Worm (Caenorhabditis elegans) whole organism, L4 larva: ENCODE measurements around the gene npp-10.
A peak's percentile ranks its signal among the peaks of the same experiment; 100 is the strongest.

Source experiments
- D1046.2 ChIP-seq: fragments of 200-800 bp; sonication (Bioruptor generic); IDR thresholded peaks from 2 replicates; pipeline ENCODE4 v1.3.6; 2022; ENCODE audit warnings: missing genetic modification characterization, missing compliant biosample characterization
- F37D6.2 ChIP-seq: sonication (generic microtip); optimal IDR thresholded peaks from 2 replicates; lab custom pipeline; 2016; ENCODE audit warnings: mild to moderate bottlenecking, missing genetic modification characterization, missing compliant biosample characterization
- Y105C5A.15 ChIP-seq: fragments of 200-800 bp; sonication (Bioruptor generic); IDR thresholded peaks from 2 replicates; pipeline ENCODE4 v1.3.6; 2022; ENCODE audit warnings: missing genetic modification characterization, missing compliant biosample characterization
- Y75B8A.6 ChIP-seq: fragments of 200-800 bp; sonication (Bioruptor generic); IDR thresholded peaks from 2 replicates; pipeline ENCODE4 v1.3.6; 2022; ENCODE audit warnings: missing genetic modification reagents, missing genetic modification characterization, missing compliant biosample characterization
- ZK337.2 ChIP-seq: fragments of 200-800 bp; sonication (Bioruptor generic); IDR thresholded peaks from 2 replicates; pipeline ENCODE4 v1.3.6; 2022; ENCODE audit warnings: missing genetic modification reagents, missing genetic modification characterization, missing compliant biosample characterization
- ZK546.5 ChIP-seq, 2 experiments: sonication (generic microtip); optimal IDR thresholded peaks; 2 replicates each; lab custom pipeline; 2017; ENCODE audit warnings: missing biosample characterization in 2 of 2, missing genetic modification characterization in 2 of 2
- aha-1 ChIP-seq: fragments of 150-350 bp; peaks from one replicate; lab custom pipeline; 2014; ENCODE audit warnings: missing biosample characterization, missing genetic modification characterization
- arid-1 ChIP-seq: fragments of 200-800 bp; sonication (Bioruptor generic); conservative IDR thresholded peaks from 2 replicates; pipeline ENCODE4 v1.3.6; 2022; ENCODE audit warnings: missing genetic modification reagents, missing genetic modification characterization, missing compliant biosample characterization
- ceh-20 ChIP-seq: fragments of 200-800 bp; sonication (Bioruptor generic); IDR thresholded peaks from 2 replicates; pipeline ENCODE4 v1.3.6; 2022; ENCODE audit warnings: missing genetic modification reagents, missing genetic modification characterization, missing compliant biosample characterization
- ceh-62 ChIP-seq: sonication (generic microtip); optimal IDR thresholded peaks from 2 replicates; lab custom pipeline; 2017; ENCODE audit warnings: missing biosample characterization, missing genetic modification characterization
- ceh-82 ChIP-seq: sonication (generic microtip); optimal IDR thresholded peaks from 2 replicates; lab custom pipeline; 2017; ENCODE audit warnings: missing biosample characterization, missing genetic modification characterization
- ces-1 ChIP-seq: fragments of 150-350 bp; sonication (generic microtip); optimal IDR thresholded peaks from 4 replicates; lab custom pipeline; 2014; ENCODE audit warnings: missing biosample characterization, missing genetic modification reagents, missing genetic modification characterization
- daf-16 ChIP-seq, 3 experiments: sonication (generic microtip); optimal IDR thresholded peaks; 2 replicates each; lab custom pipeline; 2016 to 2017; ENCODE audit warnings: missing genetic modification characterization in 3 of 3, missing genetic modification reagents in 3 of 3, mild to moderate bottlenecking in 2 of 3, missing compliant biosample characterization in 2 of 3, missing biosample characterization in 1 of 3, moderate library complexity in 1 of 3
- daf-19 ChIP-seq: fragments of 200-800 bp; sonication (Bioruptor generic); conservative IDR thresholded peaks from 2 replicates; pipeline ENCODE4 v1.3.6; 2022; ENCODE audit warnings: missing genetic modification characterization, missing compliant biosample characterization
- daf-8 ChIP-seq: fragments of 200-800 bp; sonication (Bioruptor generic); IDR thresholded peaks from 2 replicates; pipeline ENCODE4 v1.3.6; 2022; ENCODE audit warnings: missing genetic modification characterization, missing compliant biosample characterization
- dmd-6 ChIP-seq: fragments of 200-800 bp; sonication (Bioruptor generic); IDR thresholded peaks from 2 replicates; pipeline ENCODE4 v1.3.6; 2022; ENCODE audit warnings: missing genetic modification reagents, missing genetic modification characterization, missing compliant biosample characterization
- dve-1 ChIP-seq: sonication (generic microtip); optimal IDR thresholded peaks from 2 replicates; lab custom pipeline; 2017; ENCODE audit warnings: antibody characterized with exemption, mild to moderate bottlenecking, missing genetic modification characterization, missing compliant biosample characterization; ENCODE audit not compliant: insufficient read depth
- fos-1 ChIP-seq: fragments of 150-350 bp; optimal IDR thresholded peaks from 2 replicates; lab custom pipeline; 2014; ENCODE audit warnings: missing biosample characterization, missing genetic modification characterization
- hif-1 ChIP-seq, 2 experiments: sonication (generic microtip); optimal IDR thresholded peaks; 2 replicates each; lab custom pipeline; 2016 to 2017; ENCODE audit warnings: missing compliant biosample characterization in 2 of 2, missing genetic modification characterization in 2 of 2, missing genetic modification reagents in 2 of 2, missing genotype in 2 of 2, mild to moderate bottlenecking in 1 of 2
- hlh-11 ChIP-seq: fragments of 200-800 bp; sonication (Bioruptor generic); optimal IDR thresholded peaks from 2 replicates; lab custom pipeline; 2018; ENCODE audit warnings: mild to moderate bottlenecking, missing genetic modification characterization, missing compliant biosample characterization
- hlh-30 ChIP-seq: sonication (generic microtip); optimal IDR thresholded peaks from 2 replicates; lab custom pipeline; 2017; ENCODE audit warnings: antibody characterized with exemption, mild to moderate bottlenecking, missing genetic modification characterization, missing compliant biosample characterization; ENCODE audit not compliant: insufficient read depth
- hmg-1.1 ChIP-seq: fragments of 200-800 bp; sonication (Bioruptor generic); IDR thresholded peaks from 2 replicates; pipeline ENCODE4 v1.3.6; 2022; ENCODE audit warnings: missing genetic modification reagents, missing genetic modification characterization, missing compliant biosample characterization
- lin-13 ChIP-seq: fragments of 150-350 bp; optimal IDR thresholded peaks from 2 replicates; lab custom pipeline; 2014; ENCODE audit warnings: missing biosample characterization, missing genetic modification reagents, missing genetic modification characterization
- lin-29 ChIP-seq: fragments of 200-800 bp; sonication (Bioruptor generic); IDR thresholded peaks from 2 replicates; pipeline ENCODE4 v1.3.6; 2022; ENCODE audit warnings: missing genetic modification reagents, missing genetic modification characterization, missing compliant biosample characterization
- lsy-2 ChIP-seq, 2 experiments: fragments of 150-350 bp in 1 of 2; sonication (generic microtip) in 1 of 2; optimal IDR thresholded peaks; 2 replicates each; lab custom pipeline; 2014 to 2017; ENCODE audit warnings: missing biosample characterization in 2 of 2, missing genetic modification characterization in 2 of 2
- madf-5 ChIP-seq, 2 experiments: fragments of 200-800 bp; sonication (Bioruptor generic); IDR thresholded peaks; 2 replicates each; pipeline ENCODE4 v1.3.6; 2022; ENCODE audit warnings: missing compliant biosample characterization in 2 of 2, missing genetic modification characterization in 2 of 2
- madf-9 ChIP-seq: fragments of 200-800 bp; sonication (Bioruptor generic); conservative IDR thresholded peaks from 2 replicates; pipeline ENCODE4 v1.3.6; 2022; ENCODE audit warnings: missing genetic modification reagents, missing genetic modification characterization, missing compliant biosample characterization
- mes-2 ChIP-seq: sonication (generic microtip); optimal IDR thresholded peaks from 2 replicates; lab custom pipeline; 2016; ENCODE audit warnings: missing genotype, mild to moderate bottlenecking, missing genetic modification characterization, missing compliant biosample characterization; ENCODE audit not compliant: poor library complexity, severe bottlenecking
- nhr-10 ChIP-seq: fragments of 150-350 bp; optimal IDR thresholded peaks from 2 replicates; lab custom pipeline; 2014; ENCODE audit warnings: missing biosample characterization, missing genetic modification characterization
- nhr-11 ChIP-seq: fragments of 150-350 bp; optimal IDR thresholded peaks from 2 replicates; lab custom pipeline; 2014; ENCODE audit warnings: missing biosample characterization, missing genetic modification characterization
- nhr-111 ChIP-seq: fragments of 200-800 bp; sonication (Bioruptor generic); optimal IDR thresholded peaks from 2 replicates; lab custom pipeline; 2018; ENCODE audit warnings: mild to moderate bottlenecking, missing genetic modification characterization, missing compliant biosample characterization
- nhr-25 ChIP-seq: sonication (generic microtip); optimal IDR thresholded peaks from 2 replicates; lab custom pipeline; 2017; ENCODE audit warnings: missing genetic modification characterization, mild to moderate bottlenecking, missing compliant biosample characterization, antibody characterized with exemption, moderate library complexity, borderline replicate concordance; ENCODE audit not compliant: insufficient read depth
- nhr-28 ChIP-seq: fragments of 150-350 bp; optimal IDR thresholded peaks from 2 replicates; lab custom pipeline; 2014; ENCODE audit warnings: missing biosample characterization, missing genetic modification characterization
- nhr-41 ChIP-seq: fragments of 200-800 bp; sonication (Bioruptor generic); IDR thresholded peaks from 2 replicates; pipeline ENCODE4 v1.3.6; 2022; ENCODE audit warnings: missing genetic modification reagents, missing genetic modification characterization, missing compliant biosample characterization
- nhr-76 ChIP-seq: fragments of 150-350 bp; optimal IDR thresholded peaks from 2 replicates; lab custom pipeline; 2014; ENCODE audit warnings: missing biosample characterization, missing genetic modification characterization
- nhr-77 ChIP-seq: fragments of 150-350 bp; optimal IDR thresholded peaks from 2 replicates; lab custom pipeline; 2014; ENCODE audit warnings: missing biosample characterization, missing genetic modification characterization
- pqm-1 ChIP-seq: sonication (generic microtip); optimal IDR thresholded peaks from 2 replicates; lab custom pipeline; 2017; ENCODE audit warnings: missing biosample characterization, missing genetic modification characterization
- sdz-12 ChIP-seq: fragments of 200-800 bp; sonication (Bioruptor generic); optimal IDR thresholded peaks from 2 replicates; lab custom pipeline; 2018; ENCODE audit warnings: mild to moderate bottlenecking, missing genetic modification characterization, missing compliant biosample characterization
- spr-3 ChIP-seq: fragments of 200-800 bp; sonication (Bioruptor generic); optimal IDR thresholded peaks from 2 replicates; lab custom pipeline; 2018; ENCODE audit warnings: mild to moderate bottlenecking, missing genetic modification characterization, missing compliant biosample characterization
- zip-11 ChIP-seq: fragments of 200-800 bp; sonication (Bioruptor generic); IDR thresholded peaks from 2 replicates; pipeline ENCODE4 v1.3.6; 2022; ENCODE audit warnings: missing genetic modification characterization, missing compliant biosample characterization
- zip-2 ChIP-seq: fragments of 150-350 bp; optimal IDR thresholded peaks from 2 replicates; lab custom pipeline; 2014; ENCODE audit warnings: missing biosample characterization, missing genetic modification characterization

The npp-10 gene

ce11 chrIII:5988010-5988409 lies 31.4 kb downstream of the npp-10 start:
- TF ChIP-seq hmg-1.1 = peak; percentile 40; the same call in 1 of the 2 replicates
- peak in 1 of 2 experiments; percentile 4 for TF ChIP-seq lsy-2 (tag; optimal IDR thresholded peaks at IDR 0.05; lab: Kevin White, UChicago)
- no peak for TF ChIP-seq fos-1 (tag; lab: Kevin White, UChicago)
- TF ChIP-seq aha-1 = peak; percentile 96
- TF ChIP-seq mes-2 (tag; lab: Kevin White, UChicago) = peak; percentile 10

- TF ChIP-seq ces-1 (GFP tag; lab: Kevin White, UChicago) = no peak
Observed at ce11 chrIII:5985340-5985739, 34.0 kb downstream of the npp-10 start, which contains the start of gene T04C9.3. T04C9.3 (plus strand) TSS chrIII:5985640.

DNA sequence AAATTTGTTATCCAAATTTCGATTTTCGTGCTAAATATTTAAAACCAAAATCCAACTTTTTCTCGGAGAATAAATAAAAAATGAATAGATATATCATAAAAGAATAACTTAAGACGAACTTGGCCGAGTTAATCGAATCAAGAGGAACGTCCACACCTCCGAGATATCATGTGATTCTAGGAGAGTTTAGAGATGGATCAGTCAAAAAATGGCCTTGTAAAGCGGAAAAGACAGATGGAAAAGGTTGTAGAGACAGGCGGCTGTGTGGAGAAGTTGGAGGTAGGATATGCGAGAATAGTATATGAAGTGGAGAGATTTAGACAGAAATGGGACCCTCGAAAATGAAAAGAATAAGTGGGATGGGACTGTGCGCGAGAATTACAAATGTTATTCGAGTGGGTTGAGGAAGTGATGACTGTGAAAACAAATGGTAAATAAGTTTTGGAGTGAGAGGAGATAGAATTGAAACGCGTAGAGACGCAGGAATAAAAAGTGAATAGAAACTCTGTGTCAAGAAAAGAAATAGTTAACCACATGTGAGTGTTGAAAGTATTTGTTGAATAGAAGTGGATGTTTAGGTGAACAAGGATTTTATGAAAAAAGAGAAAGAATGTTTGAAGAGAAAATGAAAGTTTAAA lies 36.5 kb downstream of the npp-10 start:
- TF ChIP-seq aha-1 = peak; percentile 66
- TF ChIP-seq nhr-28 (tag; lab: Kevin White, UChicago) = peak; percentile 14
- no peak for TF ChIP-seq ZK337.2 (GFP tag; lab: Robert Waterston, UW)
- no peak for TF ChIP-seq fos-1 (tag; lab: Kevin White, UChicago)
- no peak for TF ChIP-seq nhr-10 (tag; lab: Kevin White, UChicago)
- no peak for TF ChIP-seq Y75B8A.6
- no peak for TF ChIP-seq arid-1 (GFP tag; lab: Robert Waterston, UW)
- TF ChIP-seq pqm-1 (tag; lab: Kevin White, UChicago) = no peak
- TF ChIP-seq nhr-41 (GFP tag; lab: Robert Waterston, UW) = no peak
- no peak for TF ChIP-seq hmg-1.1
- no peak for TF ChIP-seq lsy-2 (tag; optimal IDR thresholded peaks at IDR 0.05; lab: Kevin White, UChicago)
- TF ChIP-seq hlh-30 (tag; lab: Kevin White, UChicago) = peak; percentile 29
- TF ChIP-seq zip-11 (GFP tag; lab: Robert Waterston, UW) = no peak
- peak; percentile 22 for TF ChIP-seq nhr-25
- TF ChIP-seq madf-5 (GFP tag; IDR thresholded peaks at IDR 0.05; lab: Robert Waterston, UW) = no peak

DNA sequence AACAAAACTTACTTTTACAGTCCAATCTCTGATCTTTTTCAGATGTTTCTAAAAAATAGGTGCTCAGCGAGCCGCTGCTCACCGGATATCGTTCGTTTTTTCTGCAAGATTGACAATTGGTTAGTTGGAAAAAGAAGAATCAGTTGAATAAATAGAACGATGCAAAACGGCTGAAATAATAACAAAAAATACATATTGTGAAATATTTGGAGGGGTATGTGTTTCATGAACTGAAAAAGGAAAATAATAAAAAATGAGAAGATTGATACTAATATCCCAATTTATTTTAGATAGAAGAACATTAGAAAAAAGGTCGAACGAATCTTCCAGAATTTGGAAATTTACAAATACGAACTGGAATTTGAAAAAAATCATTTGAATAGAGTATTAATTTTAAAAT lies 37.3 kb downstream of the npp-10 start, which contains the start of gene frm-2:
frm-2 (minus strand) TSS at position 101 of the 400 bp plus-strand sequence.
- no peak for TF ChIP-seq hlh-30 (tag; lab: Kevin White, UChicago)
- no peak for TF ChIP-seq daf-19 (GFP tag; lab: Robert Waterston, UW)
- no peak for TF ChIP-seq lin-13
- TF ChIP-seq spr-3 (GFP tag; lab: Kevin White, UChicago) = no peak
- no peak for TF ChIP-seq nhr-11 (tag; lab: Kevin White, UChicago)
- no peak for TF ChIP-seq nhr-77 (tag; lab: Kevin White, UChicago)
- TF ChIP-seq fos-1 (tag; lab: Kevin White, UChicago) = no peak
- TF ChIP-seq D1046.2 (GFP tag; lab: Robert Waterston, UW) = no peak
- TF ChIP-seq nhr-111 = no peak
- TF ChIP-seq nhr-41 (GFP tag; lab: Robert Waterston, UW) = no peak
- TF ChIP-seq lin-29 (GFP tag; lab: Robert Waterston, UW) = no peak
- TF ChIP-seq ZK546.5 (tag; optimal IDR thresholded peaks at IDR 0.05; lab: Kevin White, UChicago) = no peak
- TF ChIP-seq ZK337.2 (GFP tag; lab: Robert Waterston, UW) = no peak

- TF ChIP-seq dve-1 (tag; lab: Kevin White, UChicago) (peak; percentile 35), dmd-6 (GFP tag; lab: Robert Waterston, UW) (peak; percentile 45), ceh-82 (tag; lab: Kevin White, UChicago) (no peak), sdz-12 (no peak), ceh-20 (GFP tag; lab: Robert Waterston, UW) (no peak), hlh-11 (tag; lab: Kevin White, UChicago) (peak; percentile 84), hmg-1.1 (no peak), nhr-76 (tag; lab: Kevin White, UChicago) (no peak), nhr-111 (no peak), hif-1 (tag; optimal IDR thresholded peaks at IDR 0.05; lab: Kevin White, UChicago) (no peak), nhr-28 (tag; lab: Kevin White, UChicago) (peak; percentile 77), F37D6.2 (no peak), daf-16 (GFP tag; optimal IDR thresholded peaks at IDR 0.05; lab: Kevin White, UChicago) (no peak), daf-16 (tag; optimal IDR thresholded peaks at IDR 0.05; lab: Kevin White, UChicago) (peak; percentile 84), Y105C5A.15 (GFP tag; lab: Robert Waterston, UW) (no peak), lsy-2 (tag; optimal IDR thresholded peaks at IDR 0.05; lab: Kevin White, UChicago) (no peak), madf-9 (GFP tag; lab: Robert Waterston, UW) (no peak), ceh-62 (no peak), zip-2 (tag; lab: Kevin White, UChicago) (no peak), daf-8 (GFP tag; lab: Robert Waterston, UW) (no peak)
Observed at ce11 chrIII:5981407-5981806, 38.0 kb downstream of the npp-10 start.
